Worm (Caenorhabditis elegans): ENCODE measurements around the gene C48B4.3.

Gene C48B4.3

ce11 chrIII:9617599-9618262 is 35.5 kb upstream of the C48B4.3 start:
- TF ChIP-seq nhr-25 (tag; optimal IDR thresholded peaks at IDR 0.05) = peak; percentile 39
- TF ChIP-seq ama-1 (optimal IDR thresholded peaks at IDR 0.05) = no peak
- no peak for TF ChIP-seq ceh-16 (tag; optimal IDR thresholded peaks at IDR 0.05)
- peak; percentile 11 for TF ChIP-seq sma-9 (GFP tag; optimal IDR thresholded peaks at IDR 0.05)
- TF ChIP-seq sma-9 (tag; optimal IDR thresholded peaks at IDR 0.05) = no peak
- TF ChIP-seq ztf-4 (tag; optimal IDR thresholded peaks at IDR 0.05) = no peak
- peak; percentile 1 for TF ChIP-seq fos-1 (tag; optimal IDR thresholded peaks at IDR 0.05)

- TF ChIP-seq aly-2 (tag; optimal IDR thresholded peaks at IDR 0.05) = no peak
- no peak for TF ChIP-seq lsy-2 (tag; optimal IDR thresholded peaks at IDR 0.05)
These were observed 34.7 kb upstream of the C48B4.3 start for ce11 chrIII:9616933-9617332.

ce11 chrIII:9616426-9616825 is 34.2 kb upstream of the C48B4.3 start, which contains the start of gene hcp-3:
hcp-3 (minus strand) TSS chrIII:9616470.
- TF ChIP-seq F13H6.1 (tag; optimal IDR thresholded peaks at IDR 0.05) = peak; percentile 26
- TF ChIP-seq mbf-1 (tag; optimal IDR thresholded peaks at IDR 0.05) = no peak
- TF ChIP-seq gmeb-1 (tag; optimal IDR thresholded peaks at IDR 0.05) = peak; percentile 77
- no peak for TF ChIP-seq nhr-12 (tag; optimal IDR thresholded peaks at IDR 0.05)
- no peak for TF ChIP-seq ceh-16 (tag; optimal IDR thresholded peaks at IDR 0.05)
- no peak for TF ChIP-seq dmd-4 (tag; optimal IDR thresholded peaks at IDR 0.05)
- TF ChIP-seq lin-39 (tag; optimal IDR thresholded peaks at IDR 0.05) = no peak
- TF ChIP-seq fos-1 (tag; optimal IDR thresholded peaks at IDR 0.05) = peak; percentile 10
- peak in 1 of 2 experiments; percentile 66 for TF ChIP-seq lsy-2 (tag; optimal IDR thresholded peaks at IDR 0.05)
- no peak for TF ChIP-seq lin-13 (GFP tag; optimal IDR thresholded peaks at IDR 0.05)
- TF ChIP-seq sma-3 (GFP tag; optimal IDR thresholded peaks at IDR 0.05) = peak; percentile 34
- TF ChIP-seq crh-2 (tag; optimal IDR thresholded peaks at IDR 0.05) = peak; percentile 59
- TF ChIP-seq zag-1 (tag; optimal IDR thresholded peaks at IDR 0.05) = no peak
- TF ChIP-seq nhr-6 (tag; optimal IDR thresholded peaks at IDR 0.05) = no peak
- TF ChIP-seq unc-62 (GFP tag; optimal IDR thresholded peaks at IDR 0.05) = no peak
- no peak for TF ChIP-seq blmp-1 (tag; optimal IDR thresholded peaks at IDR 0.05; ENCODE audit: insufficient read depth)
- peak; percentile 2 for TF ChIP-seq sem-4 (tag; optimal IDR thresholded peaks at IDR 0.05)
- TF ChIP-seq nhr-10 (tag; optimal IDR thresholded peaks at IDR 0.05) = no peak
- no peak for TF ChIP-seq mab-5 (tag; optimal IDR thresholded peaks at IDR 0.05)
- TF ChIP-seq ztf-4 (tag; optimal IDR thresholded peaks at IDR 0.05) = no peak
- TF ChIP-seq nhr-237 (tag; optimal IDR thresholded peaks at IDR 0.05) = no peak
- no peak for TF ChIP-seq nhr-77 (tag; optimal IDR thresholded peaks at IDR 0.05)
- TF ChIP-seq nhr-129 (tag; optimal IDR thresholded peaks at IDR 0.05) = peak; percentile 42
- TF ChIP-seq Y55F3AM.14 (GFP tag; optimal IDR thresholded peaks at IDR 0.05) = no peak
- TF ChIP-seq C34F6.9 (tag; optimal IDR thresholded peaks at IDR 0.05) = peak; percentile 50
- peak; percentile 10 for TF ChIP-seq nhr-25 (tag; optimal IDR thresholded peaks at IDR 0.05)
- no peak for TF ChIP-seq lin-11 (tag; optimal IDR thresholded peaks at IDR 0.05)
- TF ChIP-seq nhr-11 (tag; optimal IDR thresholded peaks at IDR 0.05) = no peak
- TF ChIP-seq sma-9 (GFP tag; optimal IDR thresholded peaks at IDR 0.05) = peak; percentile 14
- no peak for TF ChIP-seq sma-9 (tag; optimal IDR thresholded peaks at IDR 0.05)
- no peak for TF ChIP-seq skn-1 (tag; optimal IDR thresholded peaks at IDR 0.05)
- TF ChIP-seq ceh-82 (tag; optimal IDR thresholded peaks at IDR 0.05) = no peak
- TF ChIP-seq ztf-11 (tag; optimal IDR thresholded peaks at IDR 0.05) = no peak
- no peak for TF ChIP-seq aly-2 (tag; optimal IDR thresholded peaks at IDR 0.05)
- peak; percentile 69 for TF ChIP-seq unc-55 (GFP tag; optimal IDR thresholded peaks at IDR 0.05)

- TF ChIP-seq sma-3 (GFP tag; optimal IDR thresholded peaks at IDR 0.05) (no peak), snpc-4 (tag; optimal IDR thresholded peaks at IDR 0.05) (no peak), elt-1 (tag; optimal IDR thresholded peaks at IDR 0.05) (no peak), unc-39 (tag; optimal IDR thresholded peaks at IDR 0.05) (no peak), ceh-16 (tag; optimal IDR thresholded peaks at IDR 0.05) (no peak), lin-11 (tag; optimal IDR thresholded peaks at IDR 0.05) (no peak), lin-39 (tag; optimal IDR thresholded peaks at IDR 0.05) (no peak), mdl-1 (tag; optimal IDR thresholded peaks at IDR 0.05) (no peak), nhr-6 (tag; optimal IDR thresholded peaks at IDR 0.05) (no peak), dmd-4 (tag; optimal IDR thresholded peaks at IDR 0.05) (no peak), peb-1 (tag; optimal IDR thresholded peaks at IDR 0.05) (no peak), R02D3.7 (tag; optimal IDR thresholded peaks at IDR 0.05) (no peak), egl-27 (tag; optimal IDR thresholded peaks at IDR 0.05) (no peak), zag-1 (tag; optimal IDR thresholded peaks at IDR 0.05) (no peak), ZK546.5 (tag; optimal IDR thresholded peaks at IDR 0.05) (no peak), nhr-23 (tag; optimal IDR thresholded peaks at IDR 0.05) (no peak)
These were observed 32.9 kb upstream of the C48B4.3 start for ce11 chrIII:9615114-9615513.
